Worm (Caenorhabditis elegans) whole organism, L4/young adult: Measurements from ENCODE around the gene Y57A10C.10.

ENCODE experiments used
- W03F9.2 ChIP-seq: fragments of 150-350 bp; optimal IDR thresholded peaks from 2 replicates; lab custom pipeline; 2014; ENCODE audit warnings: missing biosample characterization, missing genetic modification characterization
- dao-5 ChIP-seq: sonication (generic microtip); optimal IDR thresholded peaks from 2 replicates; lab custom pipeline; 2016; ENCODE audit warnings: missing genotype, missing genetic modification characterization, moderate library complexity, missing compliant biosample characterization
- him-1 ChIP-seq: sonication (generic microtip); optimal IDR thresholded peaks from 2 replicates; lab custom pipeline; 2016; ENCODE audit warnings: missing genotype, missing genetic modification reagents, missing genetic modification characterization, missing compliant biosample characterization

ce11 chrII:12488810-12489209, 47.7 kb upstream of the Y57A10C.10 start:
- no peak for TF ChIP-seq him-1 (tag; lab: Kevin White, UChicago)
- TF ChIP-seq dao-5 (tag; lab: Kevin White, UChicago): no peak
- TF ChIP-seq W03F9.2 (tag; lab: Kevin White, UChicago): no peak
